In genomic region chrV:11525338-11525737, ce11 we compare ENCODE assay signal across 7 worm cellular contexts.
TF ChIP-seq lines count a peak whose summit lies in the region.

No protein-coding gene starts in this region.

TF ChIP-seq in whole organism, L1 larva, 84 proteins besides CTCF, POLR2A, EP300 and RAD21:
- TF ChIP-seq nhr-71 (tag; optimal IDR thresholded peaks at IDR 0.05; lab: Kevin White, UChicago) = no peak
- TF ChIP-seq blmp-1 (tag; optimal IDR thresholded peaks at IDR 0.05; lab: Kevin White, UChicago) = peak; percentile 93
- TF ChIP-seq lin-15B (tag; optimal IDR thresholded peaks at IDR 0.05; lab: Kevin White, UChicago) = no peak
- no peak for TF ChIP-seq efl-1 (optimal IDR thresholded peaks at IDR 0.05; lab: Kevin White, UChicago)
- peak in 1 of 2 experiments; percentile 38 for TF ChIP-seq efl-1 (GFP tag; optimal IDR thresholded peaks at IDR 0.05 in 1 of 2; lab: Kevin White, UChicago)
- peak; percentile 25 for TF ChIP-seq nhr-85 (tag; lab: Kevin White, UChicago)

TF ChIP-seq in whole organism, L2 larva, 48 proteins besides CTCF, POLR2A, EP300 and RAD21:
- TF ChIP-seq nhr-25 (tag; optimal IDR thresholded peaks at IDR 0.05; lab: Kevin White, UChicago) (peak; percentile 61), blmp-1 (tag; optimal IDR thresholded peaks at IDR 0.05; lab: Kevin White, UChicago; ENCODE audit: insufficient read depth) (peak; percentile 59), F13H6.1 (tag; optimal IDR thresholded peaks at IDR 0.05; lab: Kevin White, UChicago) (peak; percentile 59), lin-11 (tag; optimal IDR thresholded peaks at IDR 0.05; lab: Kevin White, UChicago) (no peak), nhr-12 (tag; optimal IDR thresholded peaks at IDR 0.05; lab: Kevin White, UChicago) (no peak)
TF ChIP-seq in whole organism, L2 larva: peak in this region for 3.

TF ChIP-seq in whole organism, L3 larva, 47 proteins besides CTCF, POLR2A, EP300 and RAD21:
- TF ChIP-seq fkh-10 (GFP tag; optimal IDR thresholded peaks at IDR 0.05; lab: Kevin White, UChicago) (no peak), nhr-25 (tag; optimal IDR thresholded peaks at IDR 0.05; lab: Kevin White, UChicago) (peak; percentile 73), nfya-1 (tag; optimal IDR thresholded peaks at IDR 0.05; lab: Kevin White, UChicago; ENCODE audit: insufficient read depth) (peak; percentile 61)

TF ChIP-seq in whole organism, L4 larva, 104 proteins besides CTCF, POLR2A, EP300 and RAD21:
- TF ChIP-seq hmg-1.1 (GFP tag; IDR thresholded peaks at IDR 0.05; lab: Robert Waterston, UW) (0 out of 2 replicates have a peak, but pooled peaks have one; percentile 32), lim-7 (GFP tag; IDR thresholded peaks at IDR 0.05; lab: Robert Waterston, UW) (no peak), D1046.2 (GFP tag; IDR thresholded peaks at IDR 0.05; lab: Robert Waterston, UW) (0 out of 2 replicates have a peak, but pooled peaks have one; percentile 32), mxl-3 (GFP tag; optimal IDR thresholded peaks at IDR 0.05; lab: Kevin White, UChicago) (peak; percentile 42), egl-43 (GFP tag; IDR thresholded peaks at IDR 0.05; lab: Robert Waterston, UW) (0 out of 2 replicates have a peak, but pooled peaks have one; percentile 39), daf-16 (GFP tag; optimal IDR thresholded peaks at IDR 0.05; lab: Kevin White, UChicago) (no peak), daf-16 (tag; optimal IDR thresholded peaks at IDR 0.05; lab: Kevin White, UChicago) (no peak), set-16 (GFP tag; IDR thresholded peaks at IDR 0.05; lab: Robert Waterston, UW) (peak; percentile 38), ZK546.5 (tag; optimal IDR thresholded peaks at IDR 0.05; lab: Kevin White, UChicago) (no peak)

TF ChIP-seq in whole organism, late embryonic, 69 proteins besides CTCF, POLR2A, EP300 and RAD21:
- TF ChIP-seq nfya-1 (tag; optimal IDR thresholded peaks at IDR 0.05; lab: Kevin White, UChicago) (peak; percentile 59), ceh-2 (tag; optimal IDR thresholded peaks at IDR 0.05; lab: Kevin White, UChicago) (no peak), pat-9 (tag; optimal IDR thresholded peaks at IDR 0.05; lab: Kevin White, UChicago) (no peak), che-1 (tag; optimal IDR thresholded peaks at IDR 0.05; lab: Kevin White, UChicago) (no peak), ceh-19 (GFP tag; optimal IDR thresholded peaks at IDR 0.05; lab: Kevin White, UChicago) (no peak), pqm-1 (tag; optimal IDR thresholded peaks at IDR 0.05; lab: Kevin White, UChicago) (no peak)
TF ChIP-seq in whole organism, late embryonic: peak in this region for 1.

TF ChIP-seq in whole organism, mixed stage, embryonic, 35 proteins besides CTCF, POLR2A, EP300 and RAD21:
- TF ChIP-seq sem-2 (GFP tag; optimal IDR thresholded peaks at IDR 0.05; lab: Kevin White, UChicago) (no peak), nhr-76 (tag; optimal IDR thresholded peaks at IDR 0.05; lab: Kevin White, UChicago) (no peak), mls-2 (tag; optimal IDR thresholded peaks at IDR 0.05; lab: Kevin White, UChicago) (no peak), ham-2 (GFP tag; optimal IDR thresholded peaks at IDR 0.05; lab: Kevin White, UChicago) (peak; percentile 44), mep-1 (tag; optimal IDR thresholded peaks at IDR 0.05; lab: Kevin White, UChicago) (no peak), sptf-1 (tag; optimal IDR thresholded peaks at IDR 0.05; lab: Kevin White, UChicago) (peak; percentile 28), blmp-1 (tag; optimal IDR thresholded peaks at IDR 0.05; lab: Kevin White, UChicago) (peak; percentile 70), elt-1 (tag; optimal IDR thresholded peaks at IDR 0.05; lab: Kevin White, UChicago; ENCODE audit: borderline replicate concordance, insufficient read depth) (no peak), ceh-43 (GFP tag; optimal IDR thresholded peaks at IDR 0.05; lab: Kevin White, UChicago) (no peak)

TF ChIP-seq in whole organism, young adult, 124 proteins besides CTCF, POLR2A, EP300 and RAD21:
- peak; percentile 69 for TF ChIP-seq zfh-2 (GFP tag; conservative IDR thresholded peaks at IDR 0.05; lab: Robert Waterston, UW)
- no peak for TF ChIP-seq bed-2 (GFP tag; IDR thresholded peaks at IDR 0.05; lab: Robert Waterston, UW)
- TF ChIP-seq mel-28 (tag; optimal IDR thresholded peaks at IDR 0.05; lab: Kevin White, UChicago; ENCODE audit: borderline replicate concordance) = no peak
- TF ChIP-seq zim-3 (tag; optimal IDR thresholded peaks at IDR 0.05; lab: Kevin White, UChicago) = no peak
- no peak for TF ChIP-seq let-607 (tag; optimal IDR thresholded peaks at IDR 0.05; lab: Kevin White, UChicago)
- TF ChIP-seq ceh-79 (tag; optimal IDR thresholded peaks at IDR 0.05; lab: Kevin White, UChicago) = no peak
